Fruit fly (Drosophila melanogaster): ENCODE results near the gene CG46320.

- TF ChIP-seq Sin3A (optimal IDR thresholded peaks at IDR 0.05) (no peak), Myc (optimal IDR thresholded peaks at IDR 0.05) (no peak), h (optimal IDR thresholded peaks at IDR 0.05) (no peak), psq (optimal IDR thresholded peaks at IDR 0.05) (no peak), insv (optimal IDR thresholded peaks at IDR 0.05) (no peak), ttk (optimal IDR thresholded peaks at IDR 0.05) (no peak)
Measured at dm6 chr3L:5616472-5616871, 47.4 kb upstream of the CG46320 start.
